Worm (Caenorhabditis elegans): ENCODE data around the gene srv-27.

- TF ChIP-seq ama-1 (optimal IDR thresholded peaks at IDR 0.05) (no peak), lin-39 (tag; optimal IDR thresholded peaks at IDR 0.05) (no peak), ceh-28 (tag; optimal IDR thresholded peaks at IDR 0.05) (peak; percentile 67), nhr-11 (tag; optimal IDR thresholded peaks at IDR 0.05) (no peak), nhr-12 (tag; optimal IDR thresholded peaks at IDR 0.05) (no peak)
Observed at ce11 chrIV:6321667-6322066, 23.5 kb upstream of the srv-27 start, which contains the start of gene Y73B6BL.29.
